Fruit fly (Drosophila melanogaster): ENCODE data around the gene CG14454.

DNA sequence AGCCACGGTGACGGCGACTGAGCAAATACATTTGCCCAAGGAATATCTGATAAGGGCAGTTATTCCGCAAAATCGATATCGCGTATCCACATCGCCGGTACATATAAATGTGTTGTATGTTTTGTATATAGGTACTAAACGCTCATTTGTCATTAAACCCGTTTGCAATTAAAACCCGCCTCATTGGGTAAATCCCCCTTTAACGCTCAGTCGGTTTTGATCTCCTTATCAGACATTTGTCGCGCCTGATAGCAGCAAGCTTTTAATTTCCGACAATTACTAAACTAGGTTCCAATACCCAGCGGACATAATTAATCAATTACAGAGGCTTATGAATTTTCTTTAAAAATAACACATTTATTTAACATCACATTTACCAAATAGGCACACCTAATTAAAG is 39.1 kb upstream of the CG14454 start:
- TF ChIP-seq CTCF (optimal IDR thresholded peaks at IDR 0.05) (no peak), CG8478 (optimal IDR thresholded peaks at IDR 0.05) (no peak)

Data from S2 (cell line).